Worm (Caenorhabditis elegans): ENCODE results near the gene plg-1.

The plg-1 gene

ce11 chrIII:8869663-8870062, 17.6 kb downstream of the plg-1 start:
- no peak for TF ChIP-seq ama-1 (optimal IDR thresholded peaks at IDR 0.05)
- TF ChIP-seq ceh-28 (tag; optimal IDR thresholded peaks at IDR 0.05), result no peak
- TF ChIP-seq skn-1 (tag; optimal IDR thresholded peaks at IDR 0.05), result no peak
- TF ChIP-seq pha-4 (tag; optimal IDR thresholded peaks at IDR 0.05), result no peak
- TF ChIP-seq nhr-76 (tag; optimal IDR thresholded peaks at IDR 0.05), result no peak
- TF ChIP-seq elt-1 (tag; optimal IDR thresholded peaks at IDR 0.05), result no peak
- no peak for TF ChIP-seq fkh-2 (tag; optimal IDR thresholded peaks at IDR 0.05)
- no peak for TF ChIP-seq ztf-11 (tag; optimal IDR thresholded peaks at IDR 0.05)
- TF ChIP-seq mdl-1 (tag; optimal IDR thresholded peaks at IDR 0.05), result no peak

ce11 chrIII:8873045-8873457, 21.0 kb downstream of the plg-1 start:
- TF ChIP-seq egl-27 (tag; optimal IDR thresholded peaks at IDR 0.05) (no peak), nhr-23 (tag; optimal IDR thresholded peaks at IDR 0.05) (no peak), elt-2 (tag; optimal IDR thresholded peaks at IDR 0.05) (no peak), nhr-76 (tag; optimal IDR thresholded peaks at IDR 0.05) (no peak), ztf-4 (tag; optimal IDR thresholded peaks at IDR 0.05) (no peak), nhr-77 (tag; optimal IDR thresholded peaks at IDR 0.05) (no peak), elt-1 (tag; optimal IDR thresholded peaks at IDR 0.05) (no peak), nhr-67 (tag; optimal IDR thresholded peaks at IDR 0.05) (no peak), skn-1 (tag; optimal IDR thresholded peaks at IDR 0.05) (no peak), hmg-11 (tag; optimal IDR thresholded peaks at IDR 0.05) (peak; percentile 9), jun-1 (tag; optimal IDR thresholded peaks at IDR 0.05) (no peak), tbx-2 (tag; optimal IDR thresholded peaks at IDR 0.05) (no peak), nhr-25 (tag; optimal IDR thresholded peaks at IDR 0.05) (no peak), R02D3.7 (tag; optimal IDR thresholded peaks at IDR 0.05) (no peak), lin-39 (tag; optimal IDR thresholded peaks at IDR 0.05) (peak; percentile 56), pha-4 (tag; optimal IDR thresholded peaks at IDR 0.05) (no peak), lsy-12 (tag; optimal IDR thresholded peaks at IDR 0.05) (no peak), ceh-9 (tag; optimal IDR thresholded peaks at IDR 0.05) (no peak), nhr-11 (tag; optimal IDR thresholded peaks at IDR 0.05) (no peak), aly-2 (tag; optimal IDR thresholded peaks at IDR 0.05) (no peak), nfya-1 (tag; optimal IDR thresholded peaks at IDR 0.05; ENCODE audit: insufficient read depth) (peak; percentile 52), nhr-28 (tag; optimal IDR thresholded peaks at IDR 0.05) (no peak), unc-39 (tag; optimal IDR thresholded peaks at IDR 0.05) (no peak), mml-1 (tag; optimal IDR thresholded peaks at IDR 0.05) (no peak), eor-1 (tag; optimal IDR thresholded peaks at IDR 0.05) (no peak), nhr-12 (tag; optimal IDR thresholded peaks at IDR 0.05) (no peak), zag-1 (tag; optimal IDR thresholded peaks at IDR 0.05) (no peak), unc-62 (GFP tag; optimal IDR thresholded peaks at IDR 0.05) (no peak), daf-12 (tag; optimal IDR thresholded peaks at IDR 0.05) (no peak), egl-5 (tag; optimal IDR thresholded peaks at IDR 0.05) (peak; percentile 11), nhr-43 (tag; optimal IDR thresholded peaks at IDR 0.05; ENCODE audit: poor library complexity, severe bottlenecking) (no peak)

ce11 chrIII:8873990-8874668, 22.1 kb downstream of the plg-1 start:
- TF ChIP-seq ceh-28 (tag; optimal IDR thresholded peaks at IDR 0.05) (no peak), nhr-76 (tag; optimal IDR thresholded peaks at IDR 0.05) (no peak), tbx-2 (tag; optimal IDR thresholded peaks at IDR 0.05) (peak; percentile 79), nhr-237 (tag; optimal IDR thresholded peaks at IDR 0.05) (no peak), daf-12 (tag; optimal IDR thresholded peaks at IDR 0.05) (no peak), unc-39 (tag; optimal IDR thresholded peaks at IDR 0.05) (no peak), mdl-1 (tag; optimal IDR thresholded peaks at IDR 0.05) (no peak), mml-1 (tag; optimal IDR thresholded peaks at IDR 0.05) (no peak), hmg-11 (tag; optimal IDR thresholded peaks at IDR 0.05) (peak; percentile 96), zag-1 (tag; optimal IDR thresholded peaks at IDR 0.05) (peak; percentile 46), lsy-12 (tag; optimal IDR thresholded peaks at IDR 0.05) (peak; percentile 22), ceh-82 (tag; optimal IDR thresholded peaks at IDR 0.05) (no peak), egl-5 (tag; optimal IDR thresholded peaks at IDR 0.05) (peak; percentile 68), nhr-67 (tag; optimal IDR thresholded peaks at IDR 0.05) (no peak), nhr-11 (tag; optimal IDR thresholded peaks at IDR 0.05) (no peak), sea-2 (GFP tag; optimal IDR thresholded peaks at IDR 0.05) (peak; percentile 57), aly-2 (tag; optimal IDR thresholded peaks at IDR 0.05) (no peak), fkh-10 (GFP tag; optimal IDR thresholded peaks at IDR 0.05) (peak; percentile 88), elt-3 (tag; optimal IDR thresholded peaks at IDR 0.05) (no peak), elt-2 (tag; optimal IDR thresholded peaks at IDR 0.05) (no peak), pqm-1 (tag; optimal IDR thresholded peaks at IDR 0.05) (no peak), nhr-23 (tag; optimal IDR thresholded peaks at IDR 0.05) (peak; percentile 10), elt-1 (tag; optimal IDR thresholded peaks at IDR 0.05) (peak; percentile 79), fos-1 (tag; optimal IDR thresholded peaks at IDR 0.05) (no peak), R02D3.7 (tag; optimal IDR thresholded peaks at IDR 0.05) (no peak), nhr-43 (tag; optimal IDR thresholded peaks at IDR 0.05; ENCODE audit: poor library complexity, severe bottlenecking) (peak; percentile 37), nhr-28 (tag; optimal IDR thresholded peaks at IDR 0.05) (no peak), skn-1 (tag; optimal IDR thresholded peaks at IDR 0.05) (no peak), pha-4 (tag; optimal IDR thresholded peaks at IDR 0.05) (no peak), ZK546.5 (tag; optimal IDR thresholded peaks at IDR 0.05) (no peak), nhr-12 (tag; optimal IDR thresholded peaks at IDR 0.05) (no peak), ceh-16 (tag; optimal IDR thresholded peaks at IDR 0.05) (no peak), nhr-77 (tag; optimal IDR thresholded peaks at IDR 0.05) (no peak), ztf-11 (tag; optimal IDR thresholded peaks at IDR 0.05) (no peak), nfya-1 (tag; optimal IDR thresholded peaks at IDR 0.05; ENCODE audit: insufficient read depth) (peak; percentile 93), lin-39 (tag; optimal IDR thresholded peaks at IDR 0.05) (peak; percentile 99)
